Fruit fly (Drosophila melanogaster) whole organism, embryonic: ENCODE data around the gene wls.
A peak's percentile ranks its signal among the peaks of the same experiment; 100 is the strongest.

ENCODE experiments used
- Blimp-1 ChIP-seq: fragments of 200-800 bp; sonication (Bioruptor generic); optimal IDR thresholded peaks from 3 replicates; lab custom pipeline; 2018; ENCODE audit warnings: missing biosample characterization, missing genetic modification characterization, mild to moderate bottlenecking, moderate library complexity, missing genetic modification reagents
- CG10147 ChIP-seq: fragments of 200-800 bp; sonication (Bioruptor generic); optimal IDR thresholded peaks from 2 replicates; lab custom pipeline; 2019; ENCODE audit warnings: missing biosample characterization, mild to moderate bottlenecking, missing genetic modification characterization, moderate library complexity
- CG12155 ChIP-seq: fragments of 200-800 bp; sonication (Bioruptor generic); optimal IDR thresholded peaks from 3 replicates; lab custom pipeline; 2016; ENCODE audit warnings: missing biosample characterization, missing genetic modification characterization
- CG12391 ChIP-seq: fragments of 200-800 bp; sonication (Bioruptor generic); optimal IDR thresholded peaks from 3 replicates; lab custom pipeline; 2018; ENCODE audit warnings: missing biosample characterization, mild to moderate bottlenecking, missing genetic modification characterization, moderate library complexity
- CG12769 ChIP-seq: fragments of 200-800 bp; sonication (Bioruptor generic); optimal IDR thresholded peaks from 2 replicates; lab custom pipeline; 2019; ENCODE audit warnings: missing biosample characterization, mild to moderate bottlenecking, missing genetic modification characterization, moderate library complexity
- CG1603 ChIP-seq: fragments of 200-800 bp; sonication (Bioruptor generic); optimal IDR thresholded peaks from 2 replicates; lab custom pipeline; 2019; ENCODE audit warnings: missing biosample characterization, mild to moderate bottlenecking, missing genetic modification characterization, moderate library complexity
- CG16863 ChIP-seq: fragments of 200-800 bp; sonication (Bioruptor generic); optimal IDR thresholded peaks from 3 replicates; lab custom pipeline; 2016; ENCODE audit warnings: missing biosample characterization, missing genetic modification characterization
- CG17829 ChIP-seq: fragments of 200-800 bp; optimal IDR thresholded peaks from 2 replicates; lab custom pipeline; 2019; ENCODE audit warnings: missing biosample characterization, mild to moderate bottlenecking, missing genetic modification characterization, moderate library complexity
- CG32772 ChIP-seq: fragments of 200-800 bp; sonication (Bioruptor generic); IDR thresholded peaks from 2 replicates; pipeline ENCODE4 v1.3.6; 2022; ENCODE audit warnings: missing biosample characterization, missing genetic modification characterization
- CG34422 ChIP-seq: fragments of 200-800 bp; sonication (Bioruptor generic); IDR thresholded peaks from 3 replicates; pipeline ENCODE4 v1.3.6; 2022; ENCODE audit warnings: missing biosample characterization, missing genetic modification characterization
- CG6175 ChIP-seq: fragments of 200-800 bp; sonication (Bioruptor generic); IDR thresholded peaks from 3 replicates; pipeline ENCODE4 v1.3.6; 2022; ENCODE audit warnings: missing biosample characterization, missing genetic modification characterization
- CG6765 ChIP-seq: fragments of 200-800 bp; sonication (Bioruptor generic); optimal IDR thresholded peaks from 3 replicates; lab custom pipeline; 2017; ENCODE audit warnings: missing biosample characterization, mild to moderate bottlenecking, missing genetic modification characterization
- CG7839 ChIP-seq: fragments of 200-800 bp; sonication (Bioruptor generic); optimal IDR thresholded peaks from 3 replicates; lab custom pipeline; 2018; ENCODE audit warnings: missing biosample characterization, mild to moderate bottlenecking, missing genetic modification characterization, moderate library complexity
- D19A ChIP-seq: fragments of 200-800 bp; optimal IDR thresholded peaks from 3 replicates; lab custom pipeline; 2019; ENCODE audit warnings: missing biosample characterization, mild to moderate bottlenecking, missing genetic modification characterization, moderate library complexity
- Elba2 ChIP-seq: fragments of 200-800 bp; sonication (Bioruptor generic); optimal IDR thresholded peaks from 3 replicates; lab custom pipeline; 2016; ENCODE audit warnings: missing biosample characterization, missing genetic modification characterization
- MESR4 ChIP-seq: fragments of 200-800 bp; sonication (Bioruptor generic); optimal IDR thresholded peaks from 2 replicates; lab custom pipeline; 2018; ENCODE audit warnings: missing biosample characterization, mild to moderate bottlenecking, missing genetic modification characterization, moderate library complexity
- NFAT ChIP-seq: fragments of 200-800 bp; sonication (Bioruptor generic); IDR thresholded peaks from 2 replicates; pipeline ENCODE4 v1.3.6; 2022; ENCODE audit warnings: missing biosample characterization, missing genetic modification characterization
- PHDP ChIP-seq: fragments of 200-800 bp; sonication (Bioruptor generic); optimal IDR thresholded peaks from 3 replicates; lab custom pipeline; 2018; ENCODE audit warnings: missing biosample characterization, mild to moderate bottlenecking, missing genetic modification characterization, moderate library complexity
- Rfx ChIP-seq: fragments of 200-800 bp; sonication (Bioruptor generic); IDR thresholded peaks from 2 replicates; pipeline ENCODE4 v1.3.6; 2022; ENCODE audit warnings: missing biosample characterization, missing genetic modification characterization
- Trl ChIP-seq, 3 experiments: fragments of >200 bp in 2 of 3; fragments of 200-800 bp in 1 of 3; sonication (Bioruptor generic) in 1 of 3; optimal IDR thresholded peaks; 2 replicates in 1 of 3; 3 replicates in 2 of 3; lab custom pipeline; 2016 to 2017; ENCODE audit warnings: missing biosample characterization in 1 of 3, missing genetic modification characterization in 1 of 3
- amos ChIP-seq: fragments of 200-800 bp; sonication (Bioruptor generic); IDR thresholded peaks from 2 replicates; pipeline ENCODE4 v1.3.6; 2022; ENCODE audit warnings: missing biosample characterization, missing genetic modification characterization; ENCODE audit not compliant: partially characterized antibody
- chinmo ChIP-seq: fragments of 200-800 bp; sonication (Bioruptor generic); IDR thresholded peaks from 4 replicates; pipeline ENCODE4 v1.3.6; 2022; ENCODE audit warnings: missing biosample characterization, missing genetic modification characterization; ENCODE audit not compliant: partially characterized antibody
- crol ChIP-seq: fragments of 200-800 bp; sonication (Bioruptor generic); IDR thresholded peaks from 2 replicates; pipeline ENCODE4 v1.3.6; 2022; ENCODE audit warnings: missing biosample characterization, missing genetic modification characterization
- en ChIP-seq: fragments of 200-800 bp; sonication (Bioruptor generic); optimal IDR thresholded peaks from 2 replicates; lab custom pipeline; 2016; ENCODE audit warnings: missing biosample characterization, missing genetic modification characterization
- hb ChIP-seq: fragments of 200-800 bp; sonication (Bioruptor generic); IDR thresholded peaks from 3 replicates; pipeline ENCODE4 v1.3.6; 2022; ENCODE audit warnings: missing biosample characterization, missing genetic modification characterization; ENCODE audit not compliant: partially characterized antibody
- lbe ChIP-seq: fragments of 200-800 bp; sonication (Bioruptor generic); optimal IDR thresholded peaks from 2 replicates; lab custom pipeline; 2016; ENCODE audit warnings: missing biosample characterization, mild to moderate bottlenecking, missing genetic modification characterization
- nerfin-1 ChIP-seq: fragments of 200-800 bp; sonication (Bioruptor generic); optimal IDR thresholded peaks from 3 replicates; lab custom pipeline; 2019; ENCODE audit warnings: missing biosample characterization, mild to moderate bottlenecking, missing genetic modification characterization, moderate library complexity
- nom ChIP-seq: fragments of 200-800 bp; sonication (Bioruptor generic); optimal IDR thresholded peaks from 2 replicates; lab custom pipeline; 2017; ENCODE audit warnings: missing biosample characterization, missing genetic modification characterization, mild to moderate bottlenecking, moderate library complexity, missing genetic modification reagents
- pho ChIP-seq: fragments of 200-800 bp; sonication (Bioruptor generic); optimal IDR thresholded peaks from 2 replicates; lab custom pipeline; 2016; ENCODE audit warnings: missing biosample characterization, missing genetic modification characterization
- pita ChIP-seq: fragments of 200-800 bp; sonication (Bioruptor generic); optimal IDR thresholded peaks from 2 replicates; lab custom pipeline; 2017; ENCODE audit warnings: missing biosample characterization, mild to moderate bottlenecking, missing genetic modification characterization
- psq ChIP-seq: fragments of 200-800 bp; sonication (Bioruptor generic); optimal IDR thresholded peaks from 2 replicates; lab custom pipeline; 2017; ENCODE audit warnings: missing biosample characterization, missing genetic modification characterization
- sd ChIP-seq: fragments of 200-800 bp; sonication (Bioruptor generic); optimal IDR thresholded peaks from 3 replicates; lab custom pipeline; 2018; ENCODE audit warnings: missing biosample characterization, mild to moderate bottlenecking, missing genetic modification characterization, moderate library complexity
- sob ChIP-seq: fragments of 200-800 bp; sonication (Bioruptor generic); IDR thresholded peaks from 2 replicates; pipeline ENCODE4 v1.3.6; 2022; ENCODE audit warnings: missing biosample characterization, missing genetic modification characterization
- sug ChIP-seq: fragments of 200-800 bp; optimal IDR thresholded peaks from 2 replicates; lab custom pipeline; 2019; ENCODE audit warnings: missing biosample characterization, mild to moderate bottlenecking, missing genetic modification characterization, moderate library complexity
- tin ChIP-seq: fragments of 200-800 bp; sonication (Bioruptor generic); optimal IDR thresholded peaks from 3 replicates; lab custom pipeline; 2016; ENCODE audit warnings: missing biosample characterization, missing genetic modification characterization
- trem ChIP-seq: fragments of 200-800 bp; optimal IDR thresholded peaks from 3 replicates; lab custom pipeline; 2019; ENCODE audit warnings: missing biosample characterization, mild to moderate bottlenecking, missing genetic modification characterization, moderate library complexity
- ttk ChIP-seq: fragments of 200-800 bp; sonication (Bioruptor generic); IDR thresholded peaks from 2 replicates; pipeline ENCODE4 v2.1.2; 2022; ENCODE audit warnings: missing biosample characterization, missing genetic modification characterization
- vvl ChIP-seq: fragments of 200-800 bp; sonication (Bioruptor generic); IDR thresholded peaks from 2 replicates; pipeline ENCODE4 v1.3.6; 2022; ENCODE audit warnings: missing biosample characterization, missing genetic modification characterization

The wls gene

DNA sequence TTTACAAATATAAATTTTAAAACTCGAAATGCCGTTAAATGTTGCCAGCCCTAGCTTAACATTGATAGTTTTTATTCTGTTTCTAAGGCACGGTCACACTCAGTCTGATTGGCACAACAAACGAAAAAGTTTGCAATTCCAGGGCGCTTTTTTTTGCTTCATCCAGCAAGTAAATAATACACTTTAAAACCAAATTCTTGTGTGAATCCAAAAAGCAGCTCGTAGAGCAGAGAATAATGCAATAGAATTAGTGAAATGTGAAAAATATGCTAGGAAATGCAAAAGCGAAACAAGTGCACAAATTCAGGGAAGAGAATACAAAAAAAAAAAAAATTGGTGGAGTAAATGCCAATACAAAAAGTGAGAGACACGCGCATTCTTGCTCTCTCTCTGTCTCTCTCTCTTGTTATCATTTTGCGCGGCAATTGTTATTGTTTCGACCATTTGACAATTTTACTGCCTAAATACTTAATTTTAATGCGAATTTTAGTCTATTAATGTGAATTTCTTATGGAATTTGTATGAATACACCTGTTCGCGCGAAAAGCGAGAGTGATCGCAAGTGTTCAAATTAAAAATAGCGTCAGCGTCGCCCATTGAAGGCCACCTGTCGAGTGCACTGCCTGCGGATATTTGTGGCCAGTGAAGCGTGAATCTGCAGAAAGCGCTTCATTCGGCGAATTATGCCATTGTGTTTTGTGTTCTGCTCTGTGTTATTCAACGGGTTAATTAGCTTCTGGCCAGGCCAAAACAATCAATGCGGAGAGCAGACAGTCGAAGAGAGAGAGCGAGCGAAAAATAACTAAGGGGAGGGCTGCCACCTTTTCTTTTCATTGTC, 45.2 kb upstream of the wls start, which contains the start of gene CG42671 (continued):
- TF ChIP-seq CG17829: peak; percentile 6
- peak; percentile 28 for TF ChIP-seq CG12391 (tag; lab: Kevin White, UChicago)
- TF ChIP-seq hb (GFP tag; lab: Robert Waterston, UW): no peak
- TF ChIP-seq MESR4: peak; percentile 8
- no peak for TF ChIP-seq ttk (GFP tag; lab: Robert Waterston, UW)
- no peak for TF ChIP-seq pita
- TF ChIP-seq lbe (GFP tag; lab: Kevin White, UChicago): peak; percentile 49
- no peak for TF ChIP-seq amos (GFP tag; lab: Robert Waterston, UW)
- TF ChIP-seq CG6765: no peak
- no peak for TF ChIP-seq CG12769 (tag; lab: Kevin White, UChicago)
- TF ChIP-seq sug: peak; percentile 19
- TF ChIP-seq crol: no peak
- TF ChIP-seq Elba2 (GFP tag; lab: Kevin White, UChicago): peak; percentile 84
- TF ChIP-seq nerfin-1 (tag; lab: Kevin White, UChicago): peak; percentile 95
- peak; percentile 32 for TF ChIP-seq PHDP
- peak; percentile 8 for TF ChIP-seq CG10147 (GFP tag; lab: Kevin White, UChicago)
- TF ChIP-seq CG1603 (tag; lab: Kevin White, UChicago): peak; percentile 17
- no peak for TF ChIP-seq tin
- 0 out of 2 replicates have a peak, but pooled peaks have one; percentile 19 for TF ChIP-seq Rfx (GFP tag; lab: Robert Waterston, UW)
- TF ChIP-seq D19A (tag; lab: Kevin White, UChicago): peak; percentile 35
- no peak for TF ChIP-seq CG16863 (GFP tag; lab: Kevin White, UChicago)
- 0 out of 3 replicates have a peak, but pooled peaks have one; percentile 13 for TF ChIP-seq CG34422
- TF ChIP-seq NFAT (GFP tag; lab: Robert Waterston, UW): no peak
- TF ChIP-seq CG12155: no peak
- TF ChIP-seq en (GFP tag; lab: Kevin White, UChicago): no peak
- peak; percentile 43 for TF ChIP-seq trem (tag; lab: Kevin White, UChicago)
- TF ChIP-seq chinmo (GFP tag; lab: Robert Waterston, UW): peak; percentile 63; the same call in 2 of the 4 replicates
- TF ChIP-seq CG32772 (GFP tag; lab: Robert Waterston, UW): peak; percentile 53; the same call in 1 of the 2 replicates
- peak; percentile 70 to 94 for TF ChIP-seq Trl (optimal IDR thresholded peaks at IDR 0.05; lab: Kevin White, UChicago)
- TF ChIP-seq Trl (GFP tag; optimal IDR thresholded peaks at IDR 0.05; lab: Kevin White, UChicago): no peak
- TF ChIP-seq vvl (GFP tag; lab: Robert Waterston, UW): 0 out of 2 replicates have a peak, but pooled peaks have one; percentile 7
- TF ChIP-seq CG7839 (tag; lab: Kevin White, UChicago): peak; percentile 27
- no peak for TF ChIP-seq Blimp-1
- TF ChIP-seq sd (tag; lab: Kevin White, UChicago): peak; percentile 94

DNA sequence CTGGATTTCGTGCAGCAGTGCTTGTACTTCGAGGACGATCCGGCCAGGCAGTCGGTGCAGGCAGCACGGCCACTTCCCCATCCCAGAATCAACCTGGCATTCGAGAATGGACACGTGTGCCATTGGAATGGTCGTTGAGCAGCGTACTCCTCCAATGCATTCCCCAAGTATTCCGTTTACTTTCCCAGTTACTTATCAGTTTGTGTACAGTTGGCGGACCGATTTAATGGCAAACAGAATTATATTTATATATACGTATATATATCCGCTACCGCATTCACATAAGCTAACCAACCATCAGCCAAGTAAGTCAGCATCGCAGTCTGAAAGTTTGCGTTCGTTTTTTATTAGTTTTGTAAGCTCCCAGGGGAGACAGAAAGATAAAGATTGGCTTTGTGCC, 44.2 kb upstream of the wls start:
- TF ChIP-seq nom (GFP tag; lab: Kevin White, UChicago): peak; percentile 75
- TF ChIP-seq pho (GFP tag; lab: Kevin White, UChicago): no peak
- peak; percentile 11; the same call in 1 of the 3 replicates for TF ChIP-seq CG6175 (GFP tag; lab: Robert Waterston, UW)
- TF ChIP-seq sob: 0 out of 2 replicates have a peak, but pooled peaks have one; percentile 4
- TF ChIP-seq psq (GFP tag; lab: Kevin White, UChicago): no peak
